Worm (Caenorhabditis elegans) whole organism, young adult: Measurements from ENCODE around the gene C39B10.3.

Experiments used
- B0035.1 ChIP-seq: sonication (generic microtip); optimal IDR thresholded peaks from 2 replicates; lab custom pipeline; 2016; ENCODE audit warnings: missing genetic modification characterization, mild to moderate bottlenecking, missing compliant biosample characterization, missing genotype, missing genetic modification reagents
- D2030.7 ChIP-seq: fragments of 200-800 bp; sonication (Bioruptor generic); IDR thresholded peaks from 2 replicates; pipeline ENCODE4 v1.3.6; 2022; ENCODE audit warnings: missing genetic modification reagents, missing genetic modification characterization, missing compliant biosample characterization
- F37B4.10 ChIP-seq: fragments of 200-800 bp; sonication (Bioruptor generic); IDR thresholded peaks from 2 replicates; pipeline ENCODE4 v1.3.6; 2022; ENCODE audit warnings: missing genetic modification characterization, missing compliant biosample characterization
- F57C9.4 ChIP-seq: sonication (generic microtip); optimal IDR thresholded peaks from 2 replicates; lab custom pipeline; 2017; ENCODE audit warnings: mild to moderate bottlenecking, missing genetic modification characterization, missing compliant biosample characterization
- ZK185.1 ChIP-seq: sonication (generic microtip); optimal IDR thresholded peaks from 2 replicates; lab custom pipeline; 2016; ENCODE audit warnings: mild to moderate bottlenecking, missing genetic modification characterization, missing compliant biosample characterization; ENCODE audit not compliant: poor library complexity, severe bottlenecking
- aptf-2 ChIP-seq: fragments of 200-800 bp; sonication (Bioruptor generic); conservative IDR thresholded peaks from 2 replicates; pipeline ENCODE4 v1.3.6; 2022; ENCODE audit warnings: missing genetic modification reagents, missing genetic modification characterization, missing compliant biosample characterization
- aptf-3 ChIP-seq: fragments of 200-800 bp; sonication (Bioruptor generic); IDR thresholded peaks from 2 replicates; pipeline ENCODE4 v1.3.6; 2022; ENCODE audit warnings: missing genetic modification characterization, missing compliant biosample characterization
- atf-7 ChIP-seq: sonication (generic microtip); optimal IDR thresholded peaks from 2 replicates; lab custom pipeline; 2017; ENCODE audit warnings: mild to moderate bottlenecking, missing genetic modification characterization, missing compliant biosample characterization
- attf-3 ChIP-seq: fragments of 200-800 bp; sonication (Bioruptor generic); conservative IDR thresholded peaks from 2 replicates; pipeline ENCODE4 v1.3.6; 2022; ENCODE audit warnings: missing genetic modification reagents, missing genetic modification characterization, missing compliant biosample characterization
- cebp-2 ChIP-seq: fragments of 200-800 bp; sonication (Bioruptor generic); IDR thresholded peaks from 2 replicates; pipeline ENCODE4 v1.3.6; 2022; ENCODE audit warnings: missing genetic modification characterization, missing compliant biosample characterization
- chd-7 ChIP-seq: sonication (generic microtip); optimal IDR thresholded peaks from 2 replicates; lab custom pipeline; 2016; ENCODE audit warnings: mild to moderate bottlenecking, missing genetic modification characterization, moderate library complexity, missing compliant biosample characterization
- dpl-1 ChIP-seq: fragments of 150-350 bp; optimal IDR thresholded peaks from 2 replicates; lab custom pipeline; 2014; ENCODE audit warnings: missing biosample characterization, missing genetic modification reagents, missing genetic modification characterization
- egl-44 ChIP-seq: fragments of 200-800 bp; sonication (Bioruptor generic); IDR thresholded peaks from 2 replicates; pipeline ENCODE4 v1.3.6; 2022; ENCODE audit warnings: missing genetic modification reagents, missing genetic modification characterization, missing compliant biosample characterization
- ets-4 ChIP-seq: fragments of 200-800 bp; sonication (Bioruptor generic); optimal IDR thresholded peaks from 2 replicates; lab custom pipeline; 2018; ENCODE audit warnings: mild to moderate bottlenecking, missing genetic modification characterization, missing compliant biosample characterization
- hmg-1.2 ChIP-seq: fragments of 200-800 bp; sonication (Bioruptor generic); IDR thresholded peaks from 2 replicates; pipeline ENCODE4 v1.3.6; 2022; ENCODE audit warnings: missing genetic modification reagents, missing genetic modification characterization, missing compliant biosample characterization
- let-607 ChIP-seq, 2 experiments: fragments of 200-800 bp in 1 of 2; sonication (Bioruptor generic) in 1 of 2; sonication (generic microtip) in 1 of 2; optimal IDR thresholded peaks; 2 replicates each; lab custom pipeline; 2016 to 2018; ENCODE audit warnings: mild to moderate bottlenecking in 2 of 2, missing compliant biosample characterization in 2 of 2, missing genetic modification characterization in 2 of 2, moderate library complexity in 2 of 2, missing genotype in 1 of 2
- lin-40 ChIP-seq: sonication (generic microtip); optimal IDR thresholded peaks from 2 replicates; lab custom pipeline; 2016; ENCODE audit warnings: missing genetic modification characterization, mild to moderate bottlenecking, missing compliant biosample characterization, missing genotype, missing genetic modification reagents
- lir-1 ChIP-seq: fragments of 200-800 bp; sonication (Bioruptor generic); conservative IDR thresholded peaks from 2 replicates; pipeline ENCODE4 v1.3.6; 2022; ENCODE audit warnings: missing genetic modification reagents, missing genetic modification characterization, missing compliant biosample characterization
- nfya-1 ChIP-seq: sonication (generic microtip); optimal IDR thresholded peaks from 2 replicates; lab custom pipeline; 2017; ENCODE audit warnings: antibody characterized with exemption, missing compliant biosample characterization, missing genetic modification characterization, borderline replicate concordance; ENCODE audit not compliant: insufficient read depth
- nfya-2 ChIP-seq: fragments of 200-800 bp; sonication (Bioruptor generic); IDR thresholded peaks from 2 replicates; pipeline ENCODE4 v1.3.6; 2022; ENCODE audit warnings: missing genetic modification reagents, missing genetic modification characterization, missing compliant biosample characterization
- nfyb-1 ChIP-seq: fragments of 200-800 bp; sonication (Bioruptor generic); IDR thresholded peaks from 2 replicates; pipeline ENCODE4 v1.3.6; 2022; ENCODE audit warnings: missing genetic modification reagents, missing genetic modification characterization, missing compliant biosample characterization
- nhr-179 ChIP-seq: sonication (generic microtip); optimal IDR thresholded peaks from 2 replicates; lab custom pipeline; 2016; ENCODE audit warnings: mild to moderate bottlenecking, missing genetic modification characterization, missing compliant biosample characterization
- nhr-27 ChIP-seq: fragments of 200-800 bp; sonication (Bioruptor generic); optimal IDR thresholded peaks from 2 replicates; lab custom pipeline; 2018; ENCODE audit warnings: mild to moderate bottlenecking, missing genetic modification characterization, moderate library complexity, missing compliant biosample characterization
- nhr-80 ChIP-seq: sonication (generic microtip); optimal IDR thresholded peaks from 2 replicates; lab custom pipeline; 2016; ENCODE audit warnings: missing genetic modification characterization, missing compliant biosample characterization
- rcor-1 ChIP-seq: fragments of 200-800 bp; sonication (Bioruptor generic); IDR thresholded peaks from 2 replicates; pipeline ENCODE4 v1.3.6; 2022; ENCODE audit warnings: missing genetic modification reagents, missing genetic modification characterization, missing compliant biosample characterization
- sdz-38 ChIP-seq: sonication (generic microtip); optimal IDR thresholded peaks from 2 replicates; lab custom pipeline; 2016; ENCODE audit warnings: missing genotype, missing genetic modification characterization, missing compliant biosample characterization
- snpc-3.4 ChIP-seq: sonication (generic microtip); optimal IDR thresholded peaks from 2 replicates; lab custom pipeline; 2017; ENCODE audit warnings: missing genetic modification characterization, mild to moderate bottlenecking, missing compliant biosample characterization, antibody characterized with exemption, moderate library complexity, missing genotype, missing genetic modification reagents
- ztf-22 ChIP-seq: fragments of 200-800 bp; sonication (Bioruptor generic); optimal IDR thresholded peaks from 2 replicates; lab custom pipeline; 2018; ENCODE audit warnings: mild to moderate bottlenecking, missing genetic modification characterization, moderate library complexity, missing compliant biosample characterization
- ztf-26 ChIP-seq: sonication (generic microtip); optimal IDR thresholded peaks from 2 replicates; lab custom pipeline; 2017; ENCODE audit warnings: missing genetic modification characterization, missing compliant biosample characterization
- ztf-6 ChIP-seq: fragments of 200-800 bp; sonication (Bioruptor generic); IDR thresholded peaks from 2 replicates; pipeline ENCODE4 v1.3.6; 2022; ENCODE audit warnings: missing genetic modification reagents, missing genetic modification characterization, missing compliant biosample characterization

Gene C39B10.3

DNA sequence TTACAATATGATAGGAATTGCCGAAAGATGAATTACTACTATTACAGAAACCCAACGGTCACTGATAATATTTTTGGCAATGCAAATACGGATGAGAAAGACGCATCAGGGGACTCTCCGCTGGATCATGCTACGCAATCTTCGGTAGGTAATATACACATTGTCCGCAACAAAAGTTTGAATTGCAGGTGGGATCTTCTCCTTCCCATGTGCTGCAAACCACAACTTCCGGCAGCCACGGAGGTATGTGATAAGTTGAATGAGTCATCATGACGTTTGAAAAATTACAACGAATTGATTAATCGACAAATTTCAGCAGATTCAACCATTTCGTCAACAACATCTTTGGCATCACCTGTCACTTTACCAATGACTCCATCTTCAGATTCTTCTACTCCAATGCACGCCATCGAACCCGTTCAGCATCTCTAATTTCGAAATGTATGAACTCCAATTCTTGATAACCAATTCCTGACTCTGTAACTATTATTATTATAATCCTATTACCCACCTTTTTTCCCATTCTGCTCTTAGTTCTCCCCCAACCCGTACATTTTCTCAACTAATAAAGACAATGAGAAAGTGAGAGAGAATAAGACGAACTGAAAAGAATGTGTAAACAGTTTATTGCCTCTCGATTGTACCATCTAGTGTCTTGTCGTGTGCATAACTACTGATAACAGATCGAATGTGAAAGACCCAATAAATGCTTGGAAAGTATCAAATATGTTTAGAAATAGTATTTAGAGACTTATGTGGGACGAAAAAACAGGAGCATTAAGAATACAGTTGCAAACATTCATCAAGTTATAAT, 33.4 kb downstream of the C39B10.3 start:
- TF ChIP-seq let-607 (tag; optimal IDR thresholded peaks at IDR 0.05; lab: Kevin White, UChicago) (no peak), D2030.7 (no peak), rcor-1 (GFP tag; lab: Robert Waterston, UW) (no peak), nhr-80 (tag; lab: Kevin White, UChicago) (peak; percentile 90), ztf-26 (tag; lab: Kevin White, UChicago) (no peak), nhr-27 (tag; lab: Kevin White, UChicago) (no peak)

ce11 chrX:10479108-10479738, 35.3 kb downstream of the C39B10.3 start:
- no peak for TF ChIP-seq nfya-2 (GFP tag; lab: Robert Waterston, UW)
- no peak for TF ChIP-seq nfya-1 (tag; lab: Kevin White, UChicago)
- TF ChIP-seq hmg-1.2 (GFP tag; lab: Robert Waterston, UW), result no peak
- peak; percentile 52 for TF ChIP-seq atf-7 (tag; lab: Kevin White, UChicago)
- peak; percentile 78 for TF ChIP-seq nhr-80 (tag; lab: Kevin White, UChicago)
- TF ChIP-seq B0035.1, result no peak
- TF ChIP-seq, all 124 proteins: peak for 2

ce11 chrX:10480563-10481290, 36.8 kb downstream of the C39B10.3 start, which contains the start of gene elt-2:
TSS of gene elt-2 (plus strand) at chrX:10481240.
- TF ChIP-seq B0035.1 (no peak), sdz-38 (tag; lab: Kevin White, UChicago) (no peak), nhr-80 (tag; lab: Kevin White, UChicago) (peak; percentile 97), nfyb-1 (GFP tag; lab: Robert Waterston, UW) (peak; percentile 65), attf-3 (GFP tag; lab: Robert Waterston, UW) (no peak), aptf-3 (GFP tag; lab: Robert Waterston, UW) (no peak), nhr-179 (no peak), lir-1 (0 out of 2 replicates have a peak, but pooled peaks have one; percentile 17), ZK185.1 (no peak), chd-7 (no peak), F57C9.4 (tag; lab: Kevin White, UChicago) (no peak), ets-4 (peak; percentile 65), egl-44 (GFP tag; lab: Robert Waterston, UW) (0 out of 2 replicates have a peak, but pooled peaks have one; percentile 26), lin-40 (tag; lab: Kevin White, UChicago) (no peak), ztf-6 (GFP tag; lab: Robert Waterston, UW) (no peak), let-607 (tag; optimal IDR thresholded peaks at IDR 0.05; lab: Kevin White, UChicago) (peak in 1 of 2 experiments; percentile 38), dpl-1 (GFP tag; lab: Kevin White, UChicago) (no peak), ztf-22 (GFP tag; lab: Kevin White, UChicago) (peak; percentile 86), atf-7 (tag; lab: Kevin White, UChicago) (peak; percentile 65), snpc-3.4 (no peak), aptf-2 (GFP tag; lab: Robert Waterston, UW) (no peak), cebp-2 (no peak), F37B4.10 (GFP tag; lab: Robert Waterston, UW) (no peak)
